Worm (Caenorhabditis elegans) whole organism, late embryonic: ENCODE measurements around the gene srh-56.

Experiments
- ama-1 ChIP-seq: fragments of 150-350 bp; optimal IDR thresholded peaks from 2 replicates; lab custom pipeline; 2014
- sox-2 ChIP-seq: fragments of 200-800 bp; sonication (Bioruptor generic); IDR thresholded peaks from 2 replicates; pipeline ENCODE4 v1.3.6; 2022; ENCODE audit warnings: missing genetic modification reagents, missing genetic modification characterization, missing compliant biosample characterization

DNA sequence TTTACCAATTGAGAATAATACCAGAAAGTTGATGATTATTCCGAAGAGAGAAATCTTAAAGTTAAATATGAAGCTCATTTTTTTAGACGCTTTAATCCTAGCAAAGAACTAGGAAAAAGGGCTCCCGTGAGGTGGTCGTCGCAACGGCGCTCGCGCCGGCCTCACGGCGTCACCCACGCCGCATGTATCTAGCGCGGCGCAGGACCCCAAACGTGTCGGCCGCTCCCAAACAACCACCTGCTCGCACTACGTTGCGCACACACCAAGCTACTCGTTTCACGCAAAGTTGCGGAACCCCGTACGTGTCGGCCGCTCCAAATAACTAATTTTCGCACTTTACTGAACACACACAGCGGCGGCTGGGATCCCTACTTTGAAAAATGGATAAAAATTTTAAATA, 25.3 kb upstream of the srh-56 start:
- TF ChIP-seq ama-1 (lab: Kevin White, UChicago) = no peak
- TF ChIP-seq sox-2 = no peak
